Worm (Caenorhabditis elegans): ENCODE data around the gene Y43F4B.10.
A peak's percentile ranks its signal among the peaks of the same experiment; 100 is the strongest.

The Y43F4B.10 gene

ce11 chrIII:13313788-13314187 lies at the start of gene Y43F4B.10:
Gene Y43F4B.10, plus strand, starts transcription at chrIII:13314068.
- TF ChIP-seq ces-1 (GFP tag; optimal IDR thresholded peaks at IDR 0.05) (peak; percentile 65), mep-1 (tag; optimal IDR thresholded peaks at IDR 0.05) (peak; percentile 28), ceh-39 (tag; optimal IDR thresholded peaks at IDR 0.05) (peak; percentile 79), unc-62 (GFP tag; optimal IDR thresholded peaks at IDR 0.05) (no peak), ztf-11 (tag; optimal IDR thresholded peaks at IDR 0.05) (no peak), lsy-2 (tag; optimal IDR thresholded peaks at IDR 0.05) (peak; percentile 25), nhr-237 (tag; optimal IDR thresholded peaks at IDR 0.05) (peak; percentile 24), drap-1 (GFP tag; optimal IDR thresholded peaks at IDR 0.05) (no peak)

DNA sequence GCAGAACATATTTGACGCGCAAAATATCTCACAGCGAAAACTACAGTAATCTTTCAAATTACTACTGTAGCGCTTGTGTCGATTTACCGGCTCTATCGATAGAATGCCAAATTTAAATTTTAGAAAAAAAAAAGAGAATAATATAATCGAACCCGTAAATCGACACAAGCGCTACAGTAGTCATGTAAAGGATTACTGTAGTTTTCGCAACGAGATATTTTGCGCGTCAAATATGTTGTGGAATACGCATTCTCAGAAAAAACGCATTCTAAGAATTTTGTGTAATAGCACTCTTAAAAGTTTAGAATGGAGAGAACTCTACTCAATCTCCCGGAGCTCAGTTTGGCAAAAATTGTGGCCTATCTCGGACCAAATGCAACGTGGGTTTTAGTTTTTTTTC lies 48.3 kb upstream of the Y43F4B.10 start, which contains the start of gene F56A8.5:
Gene F56A8.5 (plus strand): TSS at position 301 of the 400 bp plus-strand sequence.
- no peak for TF ChIP-seq mep-1 (tag; optimal IDR thresholded peaks at IDR 0.05)
- TF ChIP-seq lin-13 (tag; optimal IDR thresholded peaks at IDR 0.05), result no peak
- no peak for TF ChIP-seq sem-2 (GFP tag; optimal IDR thresholded peaks at IDR 0.05)
- no peak for TF ChIP-seq unc-39 (tag; optimal IDR thresholded peaks at IDR 0.05)
- TF ChIP-seq blmp-1 (tag; optimal IDR thresholded peaks at IDR 0.05), result no peak
- no peak for TF ChIP-seq lsy-2 (tag; optimal IDR thresholded peaks at IDR 0.05)
- TF ChIP-seq flh-1 (GFP tag; optimal IDR thresholded peaks at IDR 0.05), result no peak
- no peak for TF ChIP-seq zip-8 (tag; optimal IDR thresholded peaks at IDR 0.05)
- TF ChIP-seq bed-3 (GFP tag; optimal IDR thresholded peaks at IDR 0.05), result no peak
- TF ChIP-seq drap-1 (GFP tag; optimal IDR thresholded peaks at IDR 0.05), result no peak
- no peak for TF ChIP-seq nhr-76 (tag; optimal IDR thresholded peaks at IDR 0.05)
- TF ChIP-seq nhr-28 (tag; optimal IDR thresholded peaks at IDR 0.05), result no peak
- no peak for TF ChIP-seq cnd-1 (tag; optimal IDR thresholded peaks at IDR 0.05)
- no peak for TF ChIP-seq snpc-4 (tag; optimal IDR thresholded peaks at IDR 0.05)

- TF ChIP-seq ceh-43 (GFP tag; optimal IDR thresholded peaks at IDR 0.05) (no peak), pha-4 (tag; optimal IDR thresholded peaks at IDR 0.05) (no peak), zip-8 (tag; optimal IDR thresholded peaks at IDR 0.05) (no peak)
These were observed 46.8 kb upstream of the Y43F4B.10 start for ce11 chrIII:13267046-13267445.

DNA sequence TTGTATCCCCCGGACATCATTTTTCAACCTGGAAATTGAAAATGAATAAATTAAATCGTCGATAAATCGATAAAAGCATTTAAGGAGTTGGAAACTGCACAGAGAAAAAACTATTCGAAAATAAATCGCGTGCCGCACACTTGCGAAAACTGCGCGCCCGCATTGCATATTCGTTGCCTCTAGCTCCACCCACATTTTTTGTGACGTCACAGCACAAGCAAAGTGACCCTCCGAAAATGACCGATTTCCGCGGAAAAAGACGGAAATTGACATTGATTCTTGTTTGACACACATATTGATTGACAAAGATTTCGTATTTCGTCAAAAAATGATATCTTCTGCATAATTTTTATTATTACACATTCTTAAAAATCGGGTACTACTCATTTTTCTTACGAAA lies 45.0 kb upstream of the Y43F4B.10 start, which contains the start of gene cpf-2:
Gene cpf-2 (minus strand): TSS at position 28 of the 400 bp plus-strand sequence.
- TF ChIP-seq M03D4.4 (tag; optimal IDR thresholded peaks at IDR 0.05) (peak; percentile 58), ztf-11 (tag; optimal IDR thresholded peaks at IDR 0.05) (peak; percentile 53), zip-8 (tag; optimal IDR thresholded peaks at IDR 0.05) (peak; percentile 80), drap-1 (GFP tag; optimal IDR thresholded peaks at IDR 0.05) (peak; percentile 77), ceh-43 (GFP tag; optimal IDR thresholded peaks at IDR 0.05) (peak; percentile 43), elt-1 (tag; optimal IDR thresholded peaks at IDR 0.05; ENCODE audit: borderline replicate concordance, insufficient read depth) (no peak), nhr-2 (tag; optimal IDR thresholded peaks at IDR 0.05) (peak; percentile 29), mls-2 (tag; optimal IDR thresholded peaks at IDR 0.05) (peak; percentile 79), ham-2 (GFP tag; optimal IDR thresholded peaks at IDR 0.05) (peak; percentile 50), hlh-1 (tag; optimal IDR thresholded peaks at IDR 0.05) (peak; percentile 36), ces-1 (GFP tag; optimal IDR thresholded peaks at IDR 0.05) (peak; percentile 34), tbx-8 (GFP tag; optimal IDR thresholded peaks at IDR 0.05) (no peak), flh-1 (GFP tag; optimal IDR thresholded peaks at IDR 0.05) (no peak), cnd-1 (tag; optimal IDR thresholded peaks at IDR 0.05) (peak; percentile 55), nhr-237 (tag; optimal IDR thresholded peaks at IDR 0.05) (peak; percentile 39), unc-62 (GFP tag; optimal IDR thresholded peaks at IDR 0.05) (no peak), mab-5 (tag; optimal IDR thresholded peaks at IDR 0.05) (no peak), sptf-1 (tag; optimal IDR thresholded peaks at IDR 0.05) (peak; percentile 83), pha-4 (tag; optimal IDR thresholded peaks at IDR 0.05) (peak; percentile 54), sem-2 (GFP tag; optimal IDR thresholded peaks at IDR 0.05) (peak; percentile 42), unc-39 (tag; optimal IDR thresholded peaks at IDR 0.05) (no peak), nhr-28 (tag; optimal IDR thresholded peaks at IDR 0.05) (no peak), unc-120 (tag; optimal IDR thresholded peaks at IDR 0.05; ENCODE audit: poor library complexity, severe bottlenecking) (peak; percentile 46), mep-1 (tag; optimal IDR thresholded peaks at IDR 0.05) (peak; percentile 58), nhr-12 (tag; optimal IDR thresholded peaks at IDR 0.05) (peak; percentile 64), snpc-4 (tag; optimal IDR thresholded peaks at IDR 0.05) (no peak), ceh-83 (GFP tag; optimal IDR thresholded peaks at IDR 0.05) (no peak), lsy-2 (tag; optimal IDR thresholded peaks at IDR 0.05) (peak; percentile 60), nhr-76 (tag; optimal IDR thresholded peaks at IDR 0.05) (no peak), blmp-1 (tag; optimal IDR thresholded peaks at IDR 0.05) (no peak), lin-32 (GFP tag; optimal IDR thresholded peaks at IDR 0.05) (peak; percentile 26), bed-3 (GFP tag; optimal IDR thresholded peaks at IDR 0.05) (peak; percentile 55), elt-3 (tag; optimal IDR thresholded peaks at IDR 0.05) (no peak), ceh-39 (tag; optimal IDR thresholded peaks at IDR 0.05) (peak; percentile 31), lin-13 (tag; optimal IDR thresholded peaks at IDR 0.05) (peak; percentile 63)

Measured in whole organism, mixed stage, embryonic.